Fruit fly (Drosophila melanogaster) whole organism, embryonic: Measurements from ENCODE around the gene CG4611.

Experiments used
- Atf6 ChIP-seq: fragments of 200-800 bp; sonication (Bioruptor generic); IDR thresholded peaks from 2 replicates; pipeline ENCODE4 v1.3.6; 2022; ENCODE audit warnings: missing biosample characterization, missing genetic modification characterization
- B-H2 ChIP-seq: fragments of 200-800 bp; sonication (Bioruptor generic); optimal IDR thresholded peaks from 2 replicates; lab custom pipeline; 2018; ENCODE audit warnings: missing biosample characterization, mild to moderate bottlenecking, missing genetic modification characterization
- Bgb ChIP-seq: fragments of 200-800 bp; sonication (Bioruptor generic); IDR thresholded peaks from 2 replicates; pipeline ENCODE4 v1.3.6; 2022; ENCODE audit warnings: missing biosample characterization, missing genetic modification characterization; ENCODE audit not compliant: partially characterized antibody
- CG10147 ChIP-seq: fragments of 200-800 bp; sonication (Bioruptor generic); optimal IDR thresholded peaks from 2 replicates; lab custom pipeline; 2019; ENCODE audit warnings: missing biosample characterization, mild to moderate bottlenecking, missing genetic modification characterization, moderate library complexity
- CG12071 ChIP-seq: fragments of 200-800 bp; sonication (Bioruptor generic); optimal IDR thresholded peaks from 3 replicates; lab custom pipeline; 2018; ENCODE audit warnings: missing biosample characterization, mild to moderate bottlenecking, missing genetic modification characterization
- CG12769 ChIP-seq: fragments of 200-800 bp; sonication (Bioruptor generic); optimal IDR thresholded peaks from 2 replicates; lab custom pipeline; 2019; ENCODE audit warnings: missing biosample characterization, mild to moderate bottlenecking, missing genetic modification characterization, moderate library complexity
- CG15073 ChIP-seq: fragments of 200-800 bp; sonication (Bioruptor generic); optimal IDR thresholded peaks from 2 replicates; lab custom pipeline; 2016; ENCODE audit warnings: missing biosample characterization, missing genetic modification characterization
- CG15269 ChIP-seq: fragments of 200-800 bp; sonication (Bioruptor generic); optimal IDR thresholded peaks from 2 replicates; lab custom pipeline; 2018; ENCODE audit warnings: missing biosample characterization, mild to moderate bottlenecking, missing genetic modification characterization, moderate library complexity
- CG16815 ChIP-seq: fragments of 200-800 bp; sonication (Bioruptor generic); optimal IDR thresholded peaks from 3 replicates; lab custom pipeline; 2017; ENCODE audit warnings: missing biosample characterization, mild to moderate bottlenecking, missing genetic modification characterization
- CG17361 ChIP-seq: fragments of 200-800 bp; sonication (Bioruptor generic); IDR thresholded peaks from 3 replicates; pipeline ENCODE4 v1.3.6; 2022; ENCODE audit warnings: missing biosample characterization, missing genetic modification characterization
- CG17385 ChIP-seq: fragments of 200-800 bp; sonication (Bioruptor generic); optimal IDR thresholded peaks from 3 replicates; lab custom pipeline; 2018; ENCODE audit warnings: missing biosample characterization, mild to moderate bottlenecking, missing genetic modification characterization
- CG17829 ChIP-seq: fragments of 200-800 bp; optimal IDR thresholded peaks from 2 replicates; lab custom pipeline; 2019; ENCODE audit warnings: missing biosample characterization, mild to moderate bottlenecking, missing genetic modification characterization, moderate library complexity
- CG17912 ChIP-seq: fragments of 200-800 bp; sonication (Bioruptor generic); optimal IDR thresholded peaks from 2 replicates; lab custom pipeline; 2018; ENCODE audit warnings: missing biosample characterization, mild to moderate bottlenecking, missing genetic modification characterization
- CG18764 ChIP-seq: fragments of 200-800 bp; sonication (Bioruptor generic); optimal IDR thresholded peaks from 3 replicates; lab custom pipeline; 2016; ENCODE audit warnings: missing biosample characterization, missing genetic modification characterization
- CG34224 ChIP-seq: fragments of 200-800 bp; sonication (Bioruptor generic); IDR thresholded peaks from 3 replicates; pipeline ENCODE4 v1.3.6; 2022; ENCODE audit warnings: missing biosample characterization, missing genetic modification characterization; ENCODE audit not compliant: partially characterized antibody
- CG34376 ChIP-seq: fragments of 200-800 bp; sonication (Bioruptor generic); optimal IDR thresholded peaks from 2 replicates; lab custom pipeline; 2018; ENCODE audit warnings: missing biosample characterization, mild to moderate bottlenecking, missing genetic modification characterization
- CG6254 ChIP-seq: fragments of 200-800 bp; sonication (Bioruptor generic); optimal IDR thresholded peaks from 3 replicates; lab custom pipeline; 2017; ENCODE audit warnings: mild to moderate bottlenecking, missing biosample characterization, missing genetic modification reagents, missing genetic modification characterization
- CG6654 ChIP-seq: fragments of 200-800 bp; sonication (Bioruptor generic); optimal IDR thresholded peaks from 2 replicates; lab custom pipeline; 2017; ENCODE audit warnings: missing biosample characterization, mild to moderate bottlenecking, missing genetic modification characterization
- CG6813 ChIP-seq: fragments of 200-800 bp; sonication (Bioruptor generic); optimal IDR thresholded peaks from 2 replicates; lab custom pipeline; 2017; ENCODE audit warnings: missing biosample characterization, missing genetic modification characterization, mild to moderate bottlenecking, moderate library complexity, missing genetic modification reagents
- Chrac-16 ChIP-seq: fragments of 200-800 bp; sonication (Bioruptor generic); optimal IDR thresholded peaks from 3 replicates; lab custom pipeline; 2016; ENCODE audit warnings: missing biosample characterization, missing genetic modification characterization
- CoRest ChIP-seq: fragments of 200-800 bp; sonication (Bioruptor generic); optimal IDR thresholded peaks from 3 replicates; lab custom pipeline; 2018; ENCODE audit warnings: missing biosample characterization, mild to moderate bottlenecking, missing genetic modification characterization, moderate library complexity
- D ChIP-seq, 2 experiments: fragments of 200-800 bp in 1 of 2; fragments of >200 bp in 1 of 2; sonication (Bioruptor generic) in 1 of 2; optimal IDR thresholded peaks; 2 replicates in 1 of 2; 3 replicates in 1 of 2; lab custom pipeline; 2017; ENCODE audit warnings: mild to moderate bottlenecking in 1 of 2, missing biosample characterization in 1 of 2, missing genetic modification characterization in 1 of 2, missing genetic modification reagents in 1 of 2
- D19B ChIP-seq: fragments of 200-800 bp; sonication (Bioruptor generic); optimal IDR thresholded peaks from 2 replicates; lab custom pipeline; 2017; ENCODE audit warnings: missing biosample characterization, mild to moderate bottlenecking, missing genetic modification characterization
- Dad ChIP-seq: fragments of 200-800 bp; sonication (Bioruptor generic); optimal IDR thresholded peaks from 3 replicates; lab custom pipeline; 2016; ENCODE audit warnings: missing biosample characterization, missing genetic modification characterization
- Doc2 ChIP-seq: fragments of 200-800 bp; sonication (Bioruptor generic); IDR thresholded peaks from 2 replicates; pipeline ENCODE4 v1.3.6; 2022; ENCODE audit warnings: missing biosample characterization, missing genetic modification characterization
- Hr51 ChIP-seq, 2 experiments: fragments of 200-800 bp; sonication (Bioruptor generic); optimal IDR thresholded peaks; 2 replicates in 1 of 2; 3 replicates in 1 of 2; lab custom pipeline; 2016 to 2018; ENCODE audit warnings: missing biosample characterization in 2 of 2, missing genetic modification characterization in 2 of 2, mild to moderate bottlenecking in 1 of 2, moderate library complexity in 1 of 2
- Jarid2 ChIP-seq: fragments of 200-800 bp; sonication (Bioruptor generic); optimal IDR thresholded peaks from 3 replicates; lab custom pipeline; 2017; ENCODE audit warnings: mild to moderate bottlenecking, missing biosample characterization, missing genetic modification reagents, missing genetic modification characterization
- Side ChIP-seq: fragments of 200-800 bp; sonication (Bioruptor generic); optimal IDR thresholded peaks from 2 replicates; lab custom pipeline; 2016; ENCODE audit warnings: missing biosample characterization, missing genetic modification characterization
- Ssrp ChIP-seq: fragments of 200-800 bp; sonication (Bioruptor generic); optimal IDR thresholded peaks from 2 replicates; lab custom pipeline; 2018; ENCODE audit warnings: missing biosample characterization, mild to moderate bottlenecking, missing genetic modification characterization, moderate library complexity
- Trl ChIP-seq, 3 experiments: fragments of >200 bp in 2 of 3; fragments of 200-800 bp in 1 of 3; sonication (Bioruptor generic) in 1 of 3; optimal IDR thresholded peaks; 2 replicates in 1 of 3; 3 replicates in 2 of 3; lab custom pipeline; 2016 to 2017; ENCODE audit warnings: missing biosample characterization in 1 of 3, missing genetic modification characterization in 1 of 3
- YL-1 ChIP-seq: fragments of 200-800 bp; sonication (Bioruptor generic); optimal IDR thresholded peaks from 3 replicates; lab custom pipeline; 2017; ENCODE audit warnings: missing biosample characterization, mild to moderate bottlenecking, missing genetic modification characterization
- ab ChIP-seq: fragments of 200-800 bp; sonication (Bioruptor generic); optimal IDR thresholded peaks from 2 replicates; lab custom pipeline; 2016; ENCODE audit warnings: missing biosample characterization, missing genetic modification characterization
- amos ChIP-seq: fragments of 200-800 bp; sonication (Bioruptor generic); IDR thresholded peaks from 2 replicates; pipeline ENCODE4 v1.3.6; 2022; ENCODE audit warnings: missing biosample characterization, missing genetic modification characterization; ENCODE audit not compliant: partially characterized antibody
- ase ChIP-seq: fragments of 200-800 bp; sonication (Bioruptor generic); IDR thresholded peaks from 3 replicates; pipeline ENCODE4 v1.3.6; 2022; ENCODE audit warnings: missing biosample characterization, missing genetic modification characterization
- az2 ChIP-seq: fragments of 200-800 bp; sonication (Bioruptor generic); optimal IDR thresholded peaks from 3 replicates; lab custom pipeline; 2016; ENCODE audit warnings: missing biosample characterization, missing genetic modification characterization
- bab2 ChIP-seq: fragments of 200-800 bp; sonication (Bioruptor generic); optimal IDR thresholded peaks from 2 replicates; lab custom pipeline; 2016; ENCODE audit warnings: missing biosample characterization, missing genetic modification characterization
- bowl ChIP-seq: fragments of 200-800 bp; sonication (Bioruptor generic); IDR thresholded peaks from 2 replicates; pipeline ENCODE4 v1.3.6; 2022; ENCODE audit warnings: missing biosample characterization, missing genetic modification characterization
- dati ChIP-seq: fragments of 200-800 bp; sonication (Bioruptor generic); IDR thresholded peaks from 2 replicates; pipeline ENCODE4 v1.3.6; 2022; ENCODE audit warnings: missing biosample characterization, missing genetic modification characterization
- dmrt11E ChIP-seq: fragments of 200-800 bp; sonication (Bioruptor generic); optimal IDR thresholded peaks from 3 replicates; lab custom pipeline; 2018; ENCODE audit warnings: missing biosample characterization, mild to moderate bottlenecking, missing genetic modification characterization, moderate library complexity
- gce ChIP-seq: fragments of 200-800 bp; sonication (Bioruptor generic); IDR thresholded peaks from 3 replicates; pipeline ENCODE4 v1.3.6; 2022; ENCODE audit warnings: missing biosample characterization, missing genetic modification characterization
- gt ChIP-seq: fragments of 200-800 bp; sonication (Bioruptor generic); IDR thresholded peaks from 2 replicates; pipeline ENCODE4 v1.3.6; 2022; ENCODE audit warnings: missing biosample characterization, missing genetic modification characterization
- mirr ChIP-seq: fragments of 200-800 bp; sonication (Bioruptor generic); optimal IDR thresholded peaks from 3 replicates; lab custom pipeline; 2018; ENCODE audit warnings: missing biosample characterization, mild to moderate bottlenecking, missing genetic modification characterization
- org-1 ChIP-seq: fragments of 200-800 bp; sonication (Bioruptor generic); optimal IDR thresholded peaks from 2 replicates; lab custom pipeline; 2017; ENCODE audit warnings: missing biosample characterization, missing genetic modification characterization
- ranshi ChIP-seq: fragments of 200-800 bp; sonication (Bioruptor generic); IDR thresholded peaks from 2 replicates; pipeline ENCODE4 v1.3.6; 2022; ENCODE audit warnings: missing biosample characterization, missing genetic modification characterization
- sima ChIP-seq: fragments of 200-800 bp; sonication (Bioruptor generic); optimal IDR thresholded peaks from 2 replicates; lab custom pipeline; 2016; ENCODE audit warnings: missing biosample characterization, missing genetic modification characterization
- sisA ChIP-seq: fragments of 200-800 bp; sonication (Bioruptor generic); IDR thresholded peaks from 2 replicates; pipeline ENCODE4 v1.3.6; 2022; ENCODE audit warnings: missing biosample characterization, missing genetic modification characterization
- wor ChIP-seq: fragments of 200-800 bp; sonication (Bioruptor generic); IDR thresholded peaks from 2 replicates; pipeline ENCODE4 v1.3.6; 2022; ENCODE audit warnings: missing biosample characterization, missing genetic modification characterization
- z ChIP-seq: fragments of 200-800 bp; sonication (Bioruptor generic); IDR thresholded peaks from 3 replicates; pipeline ENCODE4 v1.3.6; 2022; ENCODE audit warnings: missing biosample characterization, missing genetic modification characterization

The CG4611 gene

DNA sequence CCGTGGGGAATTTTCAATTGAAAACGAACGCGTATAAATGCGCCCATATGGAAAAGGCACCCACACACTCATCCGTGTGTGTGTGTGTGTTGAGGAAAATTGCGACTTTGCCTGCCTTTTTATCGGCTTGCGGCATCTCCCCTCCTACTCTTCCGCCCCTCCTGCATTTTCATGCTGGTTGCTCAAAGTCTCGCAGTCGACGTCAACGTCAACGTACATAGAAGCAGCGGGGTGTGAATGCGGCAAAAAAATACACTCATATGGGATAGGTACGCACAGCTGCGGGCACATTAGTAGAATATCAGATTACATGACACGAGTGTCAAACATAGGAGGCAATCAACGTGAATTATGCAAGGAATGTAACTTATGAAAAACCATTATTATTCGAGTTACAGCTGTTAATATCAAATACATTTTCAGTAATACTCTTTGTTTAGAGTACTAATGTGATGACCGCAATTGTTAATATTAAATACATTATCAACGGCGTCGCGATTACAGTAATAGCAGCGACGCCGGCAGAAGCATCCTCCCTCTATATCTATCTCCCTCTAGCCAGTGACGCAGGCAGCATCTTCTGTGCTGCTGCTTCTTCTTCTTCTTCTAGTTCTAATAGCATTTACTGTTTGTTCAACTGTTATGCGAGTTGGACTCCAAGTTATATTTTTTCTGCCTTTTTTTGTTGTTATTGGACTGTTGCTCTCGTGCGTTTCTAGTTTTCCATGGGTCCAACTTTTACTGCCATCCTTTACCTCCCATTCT lies 50.8 kb downstream of the CG4611 start (continued):
- TF ChIP-seq CG34224 (no peak), Chrac-16 (GFP tag; lab: Kevin White, UChicago) (peak; percentile 85), mirr (GFP tag; lab: Kevin White, UChicago) (no peak), Side (peak; percentile 90), CG6654 (GFP tag; lab: Kevin White, UChicago) (peak; percentile 75), dati (peak; percentile 88), gce (GFP tag; lab: Robert Waterston, UW) (peak; percentile 80; the same call in 2 of the 3 replicates), YL-1 (peak; percentile 50), amos (no peak), org-1 (GFP tag; lab: Kevin White, UChicago) (peak; percentile 92), CG17385 (GFP tag; lab: Kevin White, UChicago) (peak; percentile 85), B-H2 (GFP tag; lab: Kevin White, UChicago) (peak; percentile 36), D19B (GFP tag; lab: Kevin White, UChicago) (peak; percentile 61), CG15269 (tag; lab: Kevin White, UChicago) (peak; percentile 83), CG17361 (GFP tag; lab: Robert Waterston, UW) (peak; percentile 87), sima (GFP tag; lab: Kevin White, UChicago) (peak; percentile 85), Atf6 (GFP tag; lab: Robert Waterston, UW) (peak; percentile 80), Ssrp (tag; lab: Kevin White, UChicago) (peak; percentile 80), CG17829 (tag; lab: Kevin White, UChicago) (peak; percentile 90), wor (GFP tag; lab: Robert Waterston, UW) (peak; percentile 80), gt (GFP tag; lab: Robert Waterston, UW) (peak; percentile 76), CG6813 (GFP tag; lab: Kevin White, UChicago) (peak; percentile 92), bowl (GFP tag; lab: Robert Waterston, UW) (peak; percentile 83), CG34376 (peak; percentile 56), CG12071 (peak; percentile 93), Doc2 (GFP tag; lab: Robert Waterston, UW) (no peak), D (optimal IDR thresholded peaks at IDR 0.05; lab: Kevin White, UChicago) (no peak), D (GFP tag; optimal IDR thresholded peaks at IDR 0.05; lab: Kevin White, UChicago) (peak; percentile 83), Dad (peak; percentile 73), CG10147 (peak; percentile 84), dmrt11E (tag; lab: Kevin White, UChicago) (peak; percentile 93), z (peak; percentile 72; the same call in 2 of the 3 replicates), CG15073 (GFP tag; lab: Kevin White, UChicago) (peak; percentile 45), Trl (optimal IDR thresholded peaks at IDR 0.05; lab: Kevin White, UChicago) (peak in 1 of 2 experiments; percentile 8), Trl (GFP tag; optimal IDR thresholded peaks at IDR 0.05; lab: Kevin White, UChicago) (peak; percentile 88), ase (GFP tag; lab: Robert Waterston, UW) (peak; percentile 83), CoRest (tag; lab: Kevin White, UChicago) (peak; percentile 87), Bgb (GFP tag; lab: Robert Waterston, UW) (no peak), CG6254 (peak; percentile 90), az2 (peak; percentile 88), ranshi (GFP tag; lab: Robert Waterston, UW) (peak; percentile 89), CG18764 (peak; percentile 79), ab (peak; percentile 74), bab2 (GFP tag; lab: Kevin White, UChicago) (peak; percentile 94), Jarid2 (GFP tag; lab: Kevin White, UChicago) (peak; percentile 79), Hr51 (GFP tag; optimal IDR thresholded peaks at IDR 0.05; lab: Kevin White, UChicago) (peak; percentile 68 to 89), sisA (GFP tag; lab: Robert Waterston, UW) (peak; percentile 87), CG16815 (GFP tag; lab: Kevin White, UChicago) (peak; percentile 82), CG17912 (GFP tag; lab: Kevin White, UChicago) (no peak), CG12769 (tag; lab: Kevin White, UChicago) (peak; percentile 96)
